Fruit fly (Drosophila melanogaster) whole organism, embryonic: ENCODE measurements around the gene Tti1.

Source experiments
- ATbp ChIP-seq: fragments of 200-800 bp; sonication (Bioruptor generic); optimal IDR thresholded peaks from 2 replicates; lab custom pipeline; 2017; ENCODE audit warnings: missing biosample characterization, mild to moderate bottlenecking, missing genetic modification characterization, missing genetic modification reagents
- B-H1 ChIP-seq: fragments of 200-800 bp; sonication (Bioruptor generic); IDR thresholded peaks from 3 replicates; pipeline ENCODE4 v1.3.6; 2022; ENCODE audit warnings: missing biosample characterization, missing genetic modification characterization
- BEAF-32 ChIP-seq: fragments of 200-800 bp; sonication (Bioruptor generic); optimal IDR thresholded peaks from 3 replicates; lab custom pipeline; 2017; ENCODE audit warnings: missing biosample characterization, missing genetic modification characterization, mild to moderate bottlenecking, moderate library complexity, missing genetic modification reagents
- Bdp1 ChIP-seq: fragments of 200-800 bp; sonication (Bioruptor generic); optimal IDR thresholded peaks from 3 replicates; lab custom pipeline; 2016; ENCODE audit warnings: missing biosample characterization, missing genetic modification characterization
- Bteb2 ChIP-seq: fragments of 200-800 bp; sonication (Bioruptor generic); optimal IDR thresholded peaks from 2 replicates; lab custom pipeline; 2016; ENCODE audit warnings: missing biosample characterization, missing genetic modification characterization
- CG10274 ChIP-seq: fragments of 200-800 bp; sonication (Bioruptor generic); optimal IDR thresholded peaks from 3 replicates; lab custom pipeline; 2017; ENCODE audit warnings: missing biosample characterization, mild to moderate bottlenecking, missing genetic modification characterization
- CG11247 ChIP-seq: fragments of 200-800 bp; sonication (Bioruptor generic); IDR thresholded peaks from 2 replicates; pipeline ENCODE4 v1.3.6; 2022; ENCODE audit warnings: missing biosample characterization, missing genetic modification characterization
- CG14667 ChIP-seq: fragments of 200-800 bp; sonication (Bioruptor generic); IDR thresholded peaks from 2 replicates; pipeline ENCODE4 v1.3.6; 2022; ENCODE audit warnings: missing biosample characterization, missing genetic modification characterization
- CG17829 ChIP-seq: fragments of 200-800 bp; optimal IDR thresholded peaks from 2 replicates; lab custom pipeline; 2019; ENCODE audit warnings: missing biosample characterization, mild to moderate bottlenecking, missing genetic modification characterization, moderate library complexity
- CG17912 ChIP-seq: fragments of 200-800 bp; sonication (Bioruptor generic); optimal IDR thresholded peaks from 2 replicates; lab custom pipeline; 2018; ENCODE audit warnings: missing biosample characterization, mild to moderate bottlenecking, missing genetic modification characterization
- CG1792 ChIP-seq: fragments of 200-800 bp; sonication (Bioruptor generic); optimal IDR thresholded peaks from 2 replicates; lab custom pipeline; 2016; ENCODE audit warnings: missing biosample characterization, missing genetic modification characterization
- CG30431 ChIP-seq: fragments of 200-800 bp; sonication (Bioruptor generic); optimal IDR thresholded peaks from 2 replicates; lab custom pipeline; 2017; ENCODE audit warnings: missing biosample characterization, missing genetic modification characterization
- CG3163 ChIP-seq: fragments of 200-800 bp; sonication (Bioruptor generic); optimal IDR thresholded peaks from 3 replicates; lab custom pipeline; 2016; ENCODE audit warnings: missing biosample characterization, missing genetic modification characterization
- CG3847 ChIP-seq: fragments of 200-800 bp; sonication (Bioruptor generic); IDR thresholded peaks from 2 replicates; pipeline ENCODE4 v1.3.6; 2022; ENCODE audit warnings: missing biosample characterization, missing genetic modification characterization
- CG4328 ChIP-seq: fragments of 200-800 bp; sonication (Bioruptor generic); optimal IDR thresholded peaks from 3 replicates; lab custom pipeline; 2017; ENCODE audit warnings: missing biosample characterization, missing genetic modification reagents, missing genetic modification characterization
- CG4820 ChIP-seq: fragments of 200-800 bp; sonication (Bioruptor generic); optimal IDR thresholded peaks from 3 replicates; lab custom pipeline; 2016; ENCODE audit warnings: missing biosample characterization, missing genetic modification characterization
- CG8290 ChIP-seq, 3 experiments: fragments of 200-800 bp; sonication (Bioruptor generic); optimal IDR thresholded peaks; 2 replicates each; lab custom pipeline; 2016 to 2019; ENCODE audit warnings: missing biosample characterization in 3 of 3, missing genetic modification characterization in 3 of 3, mild to moderate bottlenecking in 2 of 3, moderate library complexity in 1 of 3
- CG9727 ChIP-seq: fragments of 200-800 bp; sonication (Bioruptor generic); optimal IDR thresholded peaks from 3 replicates; lab custom pipeline; 2017; ENCODE audit warnings: missing biosample characterization, mild to moderate bottlenecking, missing genetic modification characterization
- Camta ChIP-seq: fragments of 200-800 bp; sonication (Bioruptor generic); optimal IDR thresholded peaks from 2 replicates; lab custom pipeline; 2016; ENCODE audit warnings: missing biosample characterization, missing genetic modification characterization
- Dip2 ChIP-seq: fragments of 200-800 bp; sonication (Bioruptor generic); IDR thresholded peaks from 2 replicates; pipeline ENCODE4 v1.3.6; 2022; ENCODE audit warnings: missing biosample characterization, missing genetic modification characterization
- Dip3 ChIP-seq: fragments of 200-800 bp; sonication (Bioruptor generic); optimal IDR thresholded peaks from 3 replicates; lab custom pipeline; 2016; ENCODE audit warnings: missing biosample characterization, missing genetic modification characterization
- Ets97D ChIP-seq: fragments of 200-800 bp; sonication (Bioruptor generic); optimal IDR thresholded peaks from 3 replicates; lab custom pipeline; 2016; ENCODE audit warnings: missing biosample characterization, missing genetic modification characterization
- HLHmδ ChIP-seq: fragments of 200-800 bp; sonication (Bioruptor generic); optimal IDR thresholded peaks from 2 replicates; lab custom pipeline; 2018; ENCODE audit warnings: missing biosample characterization, mild to moderate bottlenecking, missing genetic modification characterization, moderate library complexity
- HmgZ ChIP-seq: fragments of 200-800 bp; sonication (Bioruptor generic); optimal IDR thresholded peaks from 2 replicates; lab custom pipeline; 2018; ENCODE audit warnings: missing biosample characterization, mild to moderate bottlenecking, missing genetic modification characterization
- Lim3 ChIP-seq: fragments of 200-800 bp; sonication (Bioruptor generic); IDR thresholded peaks from 2 replicates; pipeline ENCODE4 v1.3.6; 2022; ENCODE audit warnings: missing biosample characterization, missing genetic modification characterization
- MTF-1 ChIP-seq: fragments of 200-800 bp; sonication (Bioruptor generic); optimal IDR thresholded peaks from 2 replicates; lab custom pipeline; 2018; ENCODE audit warnings: missing biosample characterization, mild to moderate bottlenecking, missing genetic modification characterization, borderline replicate concordance
- Med ChIP-seq: fragments of 200-800 bp; sonication (Bioruptor generic); peaks from one replicate; lab custom pipeline; 2016; ENCODE audit warnings: missing biosample characterization, missing genetic modification characterization, mild to moderate bottlenecking, inconsistent platforms, moderate library complexity
- PHDP ChIP-seq: fragments of 200-800 bp; sonication (Bioruptor generic); optimal IDR thresholded peaks from 3 replicates; lab custom pipeline; 2018; ENCODE audit warnings: missing biosample characterization, mild to moderate bottlenecking, missing genetic modification characterization, moderate library complexity
- Sry-δ ChIP-seq: fragments of 200-800 bp; sonication (Bioruptor generic); optimal IDR thresholded peaks from 2 replicates; lab custom pipeline; 2016; ENCODE audit warnings: missing biosample characterization, missing genetic modification characterization
- YL-1 ChIP-seq: fragments of 200-800 bp; sonication (Bioruptor generic); optimal IDR thresholded peaks from 3 replicates; lab custom pipeline; 2017; ENCODE audit warnings: missing biosample characterization, mild to moderate bottlenecking, missing genetic modification characterization
- cato ChIP-seq: fragments of 200-800 bp; sonication (Bioruptor generic); optimal IDR thresholded peaks from 2 replicates; lab custom pipeline; 2016; ENCODE audit warnings: missing biosample characterization, missing genetic modification characterization, borderline replicate concordance
- chif ChIP-seq, 2 experiments: fragments of 200-800 bp; sonication (Bioruptor generic); optimal IDR thresholded peaks; 3 replicates each; lab custom pipeline; 2016; ENCODE audit warnings: missing biosample characterization in 2 of 2, missing genetic modification characterization in 2 of 2
- fd3F ChIP-seq: fragments of 200-800 bp; sonication (Bioruptor generic); optimal IDR thresholded peaks from 2 replicates; lab custom pipeline; 2018; ENCODE audit warnings: missing biosample characterization, mild to moderate bottlenecking, missing genetic modification characterization, moderate library complexity
- fru ChIP-seq: fragments of >200 bp; optimal IDR thresholded peaks from 2 replicates; lab custom pipeline; 2017
- hb ChIP-seq: fragments of 200-800 bp; sonication (Bioruptor generic); IDR thresholded peaks from 3 replicates; pipeline ENCODE4 v1.3.6; 2022; ENCODE audit warnings: missing biosample characterization, missing genetic modification characterization; ENCODE audit not compliant: partially characterized antibody
- ken ChIP-seq: fragments of 200-800 bp; sonication (Bioruptor generic); IDR thresholded peaks from 3 replicates; pipeline ENCODE4 v1.3.6; 2022; ENCODE audit warnings: missing biosample characterization, missing genetic modification characterization
- mld ChIP-seq: fragments of 200-800 bp; sonication (Bioruptor generic); IDR thresholded peaks from 3 replicates; pipeline ENCODE4 v1.3.6; 2022; ENCODE audit warnings: missing biosample characterization, missing genetic modification characterization; ENCODE audit not compliant: partially characterized antibody
- otp ChIP-seq: fragments of 200-800 bp; sonication (Bioruptor generic); IDR thresholded peaks from 3 replicates; pipeline ENCODE4, ENCODE4 v1.3.6; 2022; ENCODE audit warnings: missing biosample characterization, missing genetic modification characterization
- peb ChIP-seq: fragments of 200-800 bp; sonication (Bioruptor generic); IDR thresholded peaks from 2 replicates; pipeline ENCODE4 v1.3.6; 2022; ENCODE audit warnings: missing biosample characterization, missing genetic modification characterization
- pfk ChIP-seq: fragments of 200-800 bp; sonication (Bioruptor generic); optimal IDR thresholded peaks from 2 replicates; lab custom pipeline; 2018; ENCODE audit warnings: missing biosample characterization, mild to moderate bottlenecking, missing genetic modification characterization, moderate library complexity
- pzg ChIP-seq: fragments of 200-800 bp; sonication (Bioruptor generic); optimal IDR thresholded peaks from 3 replicates; lab custom pipeline; 2018; ENCODE audit warnings: missing biosample characterization, mild to moderate bottlenecking, missing genetic modification characterization, moderate library complexity
- schlank ChIP-seq: fragments of 200-800 bp; sonication (Bioruptor generic); optimal IDR thresholded peaks from 2 replicates; lab custom pipeline; 2018; ENCODE audit warnings: missing biosample characterization, mild to moderate bottlenecking, missing genetic modification characterization
- stwl ChIP-seq: fragments of 200-800 bp; sonication (Bioruptor generic); optimal IDR thresholded peaks from 3 replicates; lab custom pipeline; 2018; ENCODE audit warnings: missing biosample characterization, mild to moderate bottlenecking, missing genetic modification characterization, moderate library complexity
- tap ChIP-seq: fragments of 200-800 bp; optimal IDR thresholded peaks from 3 replicates; lab custom pipeline; 2019; ENCODE audit warnings: missing biosample characterization, mild to moderate bottlenecking, missing genetic modification characterization, moderate library complexity
- tin ChIP-seq: fragments of 200-800 bp; sonication (Bioruptor generic); optimal IDR thresholded peaks from 3 replicates; lab custom pipeline; 2016; ENCODE audit warnings: missing biosample characterization, missing genetic modification characterization
- tll ChIP-seq, 2 experiments: fragments of 200-800 bp in 1 of 2; fragments of >200 bp in 1 of 2; sonication (Bioruptor generic) in 1 of 2; optimal IDR thresholded peaks; 2 replicates each; lab custom pipeline; 2017 to 2019; ENCODE audit warnings: missing biosample characterization in 2 of 2, missing genetic modification characterization in 2 of 2, mild to moderate bottlenecking in 1 of 2, moderate library complexity in 1 of 2
- trem ChIP-seq: fragments of 200-800 bp; optimal IDR thresholded peaks from 3 replicates; lab custom pipeline; 2019; ENCODE audit warnings: missing biosample characterization, mild to moderate bottlenecking, missing genetic modification characterization, moderate library complexity
- unpg ChIP-seq: fragments of 200-800 bp; sonication (Bioruptor generic); optimal IDR thresholded peaks from 3 replicates; lab custom pipeline; 2018; ENCODE audit warnings: missing biosample characterization, mild to moderate bottlenecking, missing genetic modification characterization, moderate library complexity
- vnd ChIP-seq: fragments of 200-800 bp; sonication (Bioruptor generic); IDR thresholded peaks from 3 replicates; pipeline ENCODE4 v1.3.6; 2022; ENCODE audit warnings: missing biosample characterization, missing genetic modification characterization; ENCODE audit not compliant: partially characterized antibody

Tti1 gene

dm6 chr3R:9725121-9725956 is 29.1 kb downstream of the Tti1 start, which contains the start of gene hyd (continued):
- TF ChIP-seq HmgZ (tag; lab: Kevin White, UChicago), result peak; percentile 28
- no peak for TF ChIP-seq peb (GFP tag; lab: Robert Waterston, UW)
- TF ChIP-seq CG11247 (GFP tag; lab: Robert Waterston, UW), result no peak
- TF ChIP-seq PHDP (tag; lab: Kevin White, UChicago), result no peak
- no peak for TF ChIP-seq MTF-1
- peak; percentile 76 for TF ChIP-seq YL-1 (GFP tag; lab: Kevin White, UChicago)
- TF ChIP-seq chif (GFP tag; optimal IDR thresholded peaks at IDR 0.05; lab: Kevin White, UChicago), result no peak
- TF ChIP-seq BEAF-32, result peak; percentile 92
- TF ChIP-seq CG17912, result no peak
- TF ChIP-seq fd3F (GFP tag; lab: Kevin White, UChicago), result no peak
- TF ChIP-seq Dip2 (GFP tag; lab: Robert Waterston, UW), result no peak
- TF ChIP-seq CG14667 (GFP tag; lab: Robert Waterston, UW), result no peak
- TF ChIP-seq Sry-δ (GFP tag; lab: Kevin White, UChicago), result peak; percentile 91
- no peak for TF ChIP-seq HLHmδ (GFP tag; lab: Kevin White, UChicago)
- no peak for TF ChIP-seq CG4820 (GFP tag; lab: Kevin White, UChicago)
- no peak for TF ChIP-seq otp (GFP tag; lab: Robert Waterston, UW)
- no peak for TF ChIP-seq B-H1 (GFP tag; lab: Robert Waterston, UW)
- peak; percentile 36 for TF ChIP-seq CG1792 (GFP tag; lab: Kevin White, UChicago)
- no peak for TF ChIP-seq CG8290 (GFP tag; optimal IDR thresholded peaks at IDR 0.05; lab: Kevin White, UChicago)
- TF ChIP-seq CG8290 (tag; optimal IDR thresholded peaks at IDR 0.05; lab: Kevin White, UChicago), result no peak
- TF ChIP-seq ken (GFP tag; lab: Robert Waterston, UW), result no peak
- TF ChIP-seq ATbp (GFP tag; lab: Kevin White, UChicago), result no peak
- no peak for TF ChIP-seq tll (GFP tag; optimal IDR thresholded peaks at IDR 0.05; lab: Kevin White, UChicago)
- no peak for TF ChIP-seq CG10274 (GFP tag; lab: Kevin White, UChicago)
- TF ChIP-seq CG9727, result no peak
- no peak for TF ChIP-seq Lim3
- no peak for TF ChIP-seq Camta (GFP tag; lab: Kevin White, UChicago)
- TF ChIP-seq vnd, result peak; percentile 67; the same call in 2 of the 3 replicates
- peak; percentile 53 for TF ChIP-seq CG17829 (tag; lab: Kevin White, UChicago)
- TF ChIP-seq hb (GFP tag; lab: Robert Waterston, UW), result peak; percentile 74; the same call in 2 of the 3 replicates
- no peak for TF ChIP-seq fru (lab: Kevin White, UChicago)
- TF ChIP-seq CG30431 (GFP tag; lab: Kevin White, UChicago), result no peak
- peak; percentile 77 for TF ChIP-seq Med (GFP tag; lab: Kevin White, UChicago)
- peak; percentile 51 for TF ChIP-seq Ets97D
- no peak for TF ChIP-seq unpg (GFP tag; lab: Kevin White, UChicago)
- TF ChIP-seq CG3163 (GFP tag; lab: Kevin White, UChicago), result no peak
- peak; percentile 35; the same call in 2 of the 3 replicates for TF ChIP-seq mld
- TF ChIP-seq Dip3, result no peak
- TF ChIP-seq trem (tag; lab: Kevin White, UChicago), result peak; percentile 97
- TF ChIP-seq pzg (GFP tag; lab: Kevin White, UChicago), result peak; percentile 83
- no peak for TF ChIP-seq tap (tag; lab: Kevin White, UChicago)
- peak; percentile 62 for TF ChIP-seq stwl (tag; lab: Kevin White, UChicago)
- TF ChIP-seq pfk (GFP tag; lab: Kevin White, UChicago), result no peak
- no peak for TF ChIP-seq CG3847 (GFP tag; lab: Robert Waterston, UW)
- TF ChIP-seq Bteb2 (GFP tag; lab: Kevin White, UChicago), result no peak
- TF ChIP-seq tin, result no peak
- no peak for TF ChIP-seq schlank
- TF ChIP-seq CG4328 (GFP tag; lab: Kevin White, UChicago), result no peak
- TF ChIP-seq Bdp1 (GFP tag; lab: Kevin White, UChicago), result no peak
- no peak for TF ChIP-seq cato (GFP tag; lab: Kevin White, UChicago)
